Worm (Caenorhabditis elegans) whole organism, late embryonic: Measurements from ENCODE around the gene F19H6.5.

Experiments
- K02D7.2 ChIP-seq: sonication (generic microtip); optimal IDR thresholded peaks from 2 replicates; lab custom pipeline; 2017; ENCODE audit warnings: mild to moderate bottlenecking, missing genetic modification characterization, missing compliant biosample characterization
- ama-1 ChIP-seq: fragments of 150-350 bp; optimal IDR thresholded peaks from 2 replicates; lab custom pipeline; 2014
- ceh-24 ChIP-seq: sonication (generic microtip); optimal IDR thresholded peaks from 2 replicates; lab custom pipeline; 2016; ENCODE audit warnings: mild to moderate bottlenecking, missing genetic modification characterization, missing compliant biosample characterization
- ceh-48 ChIP-seq: sonication (generic microtip); optimal IDR thresholded peaks from 2 replicates; lab custom pipeline; 2016; ENCODE audit warnings: missing genetic modification characterization, inconsistent platforms, missing compliant biosample characterization
- fkh-10 ChIP-seq: fragments of 150-350 bp; optimal IDR thresholded peaks from 2 replicates; lab custom pipeline; 2014; ENCODE audit warnings: missing biosample characterization, missing genetic modification reagents, missing genetic modification characterization
- hlh-30 ChIP-seq: sonication (generic microtip); optimal IDR thresholded peaks from 2 replicates; lab custom pipeline; 2017; ENCODE audit warnings: antibody characterized with exemption, missing genetic modification characterization, missing compliant biosample characterization; ENCODE audit not compliant: insufficient read depth
- hlh-6 ChIP-seq: sonication (generic microtip); optimal IDR thresholded peaks from 2 replicates; lab custom pipeline; 2016; ENCODE audit warnings: missing genotype, missing genetic modification characterization, missing compliant biosample characterization
- hlh-8 ChIP-seq: sonication (generic microtip); optimal IDR thresholded peaks from 2 replicates; lab custom pipeline; 2016; ENCODE audit warnings: missing genotype, missing genetic modification characterization, missing compliant biosample characterization
- lin-11 ChIP-seq: fragments of 200-800 bp; sonication (Bioruptor generic); optimal IDR thresholded peaks from 2 replicates; lab custom pipeline; 2018; ENCODE audit warnings: mild to moderate bottlenecking, missing genetic modification characterization, missing compliant biosample characterization
- nhr-11 ChIP-seq: fragments of 150-350 bp; optimal IDR thresholded peaks from 2 replicates; lab custom pipeline; 2014; ENCODE audit warnings: missing biosample characterization, missing genetic modification characterization
- pqm-1 ChIP-seq: sonication (generic microtip); optimal IDR thresholded peaks from 2 replicates; lab custom pipeline; 2016; ENCODE audit warnings: missing genetic modification characterization, missing compliant biosample characterization
- rnt-1 ChIP-seq: sonication (generic microtip); optimal IDR thresholded peaks from 2 replicates; lab custom pipeline; 2016; ENCODE audit warnings: missing genetic modification characterization, missing compliant biosample characterization
- tbx-2 ChIP-seq: sonication (generic microtip); optimal IDR thresholded peaks from 2 replicates; lab custom pipeline; 2016; ENCODE audit warnings: missing genetic modification characterization, missing compliant biosample characterization
- tbx-7 ChIP-seq: sonication (generic microtip); optimal IDR thresholded peaks from 2 replicates; lab custom pipeline; 2016; ENCODE audit warnings: missing genotype, missing genetic modification characterization, missing compliant biosample characterization

DNA sequence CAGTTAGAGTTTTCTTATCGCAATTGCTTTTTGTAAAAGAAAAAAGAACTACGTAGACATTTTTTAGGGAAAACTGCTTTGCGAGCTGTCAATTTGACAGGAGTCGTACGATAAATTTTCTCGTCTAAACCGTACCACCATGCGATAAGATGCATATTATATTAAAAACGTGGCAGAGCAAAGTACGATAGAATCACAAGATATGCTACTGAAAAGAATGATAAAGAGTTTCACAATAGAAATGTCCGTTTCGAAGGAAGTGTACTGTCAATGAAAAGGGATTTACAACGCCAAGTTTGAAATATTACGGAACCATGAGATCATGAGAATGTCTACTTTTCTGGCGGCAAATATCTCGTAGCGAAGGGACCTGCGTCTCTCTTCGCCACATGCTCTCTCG lies at the start of gene F19H6.5:
- no peak for TF ChIP-seq hlh-30 (tag; lab: Kevin White, UChicago)
- TF ChIP-seq lin-11 (tag; lab: Kevin White, UChicago): no peak
- no peak for TF ChIP-seq ceh-24 (tag; lab: Kevin White, UChicago)
- no peak for TF ChIP-seq hlh-6
- no peak for TF ChIP-seq fkh-10 (GFP tag; lab: Kevin White, UChicago)
- no peak for TF ChIP-seq rnt-1 (tag; lab: Kevin White, UChicago)
- TF ChIP-seq nhr-11 (tag; lab: Kevin White, UChicago): no peak
- TF ChIP-seq hlh-8 (tag; lab: Kevin White, UChicago): no peak
- no peak for TF ChIP-seq tbx-2 (tag; lab: Kevin White, UChicago)
- no peak for TF ChIP-seq K02D7.2 (tag; lab: Kevin White, UChicago)
- TF ChIP-seq ceh-48: no peak
- TF ChIP-seq pqm-1 (tag; lab: Kevin White, UChicago): no peak
- TF ChIP-seq ama-1: no peak
- TF ChIP-seq tbx-7 (tag; lab: Kevin White, UChicago): no peak
